Fruit fly (Drosophila melanogaster) whole organism, embryonic: Measurements from ENCODE around the gene CG16734.

ENCODE experiments used
- ATbp ChIP-seq: fragments of 200-800 bp; sonication (Bioruptor generic); optimal IDR thresholded peaks from 2 replicates; lab custom pipeline; 2017; ENCODE audit warnings: missing biosample characterization, mild to moderate bottlenecking, missing genetic modification characterization, missing genetic modification reagents
- Atf-2 ChIP-seq: fragments of 200-800 bp; sonication (Bioruptor generic); optimal IDR thresholded peaks from 2 replicates; lab custom pipeline; 2016; ENCODE audit warnings: missing biosample characterization, missing genetic modification characterization
- CG10366 ChIP-seq: fragments of 200-800 bp; sonication (Bioruptor generic); IDR thresholded peaks from 2 replicates; pipeline ENCODE4 v1.3.6; 2022; ENCODE audit warnings: missing biosample characterization, missing genetic modification characterization
- CG11085 ChIP-seq: fragments of 200-800 bp; sonication (Bioruptor generic); IDR thresholded peaks from 2 replicates; pipeline ENCODE4 v1.3.6; 2022; ENCODE audit warnings: missing biosample characterization, missing genetic modification characterization
- CG11696 ChIP-seq: fragments of 200-800 bp; sonication (Bioruptor generic); IDR thresholded peaks from 2 replicates; pipeline ENCODE4 v1.3.6; 2022; ENCODE audit warnings: missing biosample characterization, missing genetic modification characterization
- CG13424 ChIP-seq: fragments of 200-800 bp; sonication (Bioruptor generic); optimal IDR thresholded peaks from 2 replicates; lab custom pipeline; 2019; ENCODE audit warnings: missing biosample characterization, mild to moderate bottlenecking, missing genetic modification characterization, moderate library complexity
- CG15601 ChIP-seq: fragments of 200-800 bp; sonication (Bioruptor generic); optimal IDR thresholded peaks from 3 replicates; lab custom pipeline; 2019; ENCODE audit warnings: missing biosample characterization, mild to moderate bottlenecking, missing genetic modification characterization, moderate library complexity
- CG17568 ChIP-seq: fragments of 200-800 bp; sonication (Bioruptor generic); optimal IDR thresholded peaks from 2 replicates; lab custom pipeline; 2018; ENCODE audit warnings: missing biosample characterization, mild to moderate bottlenecking, missing genetic modification characterization, moderate library complexity
- CG2129 ChIP-seq: fragments of 200-800 bp; sonication (Bioruptor generic); IDR thresholded peaks from 2 replicates; pipeline ENCODE4 v1.3.6; 2022; ENCODE audit warnings: missing biosample characterization, missing genetic modification characterization; ENCODE audit not compliant: partially characterized antibody
- CG32532 ChIP-seq: fragments of 200-800 bp; sonication (Bioruptor generic); IDR thresholded peaks from 2 replicates; pipeline ENCODE4 v1.3.6; 2022; ENCODE audit warnings: missing biosample characterization, missing genetic modification characterization
- CG4328 ChIP-seq: fragments of 200-800 bp; sonication (Bioruptor generic); optimal IDR thresholded peaks from 3 replicates; lab custom pipeline; 2017; ENCODE audit warnings: missing biosample characterization, missing genetic modification reagents, missing genetic modification characterization
- CG4424 ChIP-seq: fragments of 200-800 bp; sonication (Bioruptor generic); optimal IDR thresholded peaks from 3 replicates; lab custom pipeline; 2016; ENCODE audit warnings: missing biosample characterization, missing genetic modification characterization
- CG7839 ChIP-seq: fragments of 200-800 bp; sonication (Bioruptor generic); optimal IDR thresholded peaks from 3 replicates; lab custom pipeline; 2018; ENCODE audit warnings: missing biosample characterization, mild to moderate bottlenecking, missing genetic modification characterization, moderate library complexity
- CG7963 ChIP-seq: fragments of 200-800 bp; sonication (Bioruptor generic); IDR thresholded peaks from 3 replicates; pipeline ENCODE4 v1.3.6; 2022; ENCODE audit warnings: missing biosample characterization, missing genetic modification characterization; ENCODE audit not compliant: partially characterized antibody
- CG8388 ChIP-seq: fragments of 200-800 bp; sonication (Bioruptor generic); optimal IDR thresholded peaks from 2 replicates; lab custom pipeline; 2019; ENCODE audit warnings: missing biosample characterization, mild to moderate bottlenecking, missing genetic modification characterization, moderate library complexity
- D ChIP-seq, 2 experiments: fragments of 200-800 bp in 1 of 2; fragments of >200 bp in 1 of 2; sonication (Bioruptor generic) in 1 of 2; optimal IDR thresholded peaks; 2 replicates in 1 of 2; 3 replicates in 1 of 2; lab custom pipeline; 2017; ENCODE audit warnings: mild to moderate bottlenecking in 1 of 2, missing biosample characterization in 1 of 2, missing genetic modification characterization in 1 of 2, missing genetic modification reagents in 1 of 2
- Dbx ChIP-seq: fragments of 200-800 bp; sonication (Bioruptor generic); IDR thresholded peaks from 3 replicates; pipeline ENCODE4 v1.3.6; 2022; ENCODE audit warnings: missing biosample characterization, missing genetic modification characterization
- Deaf1 ChIP-seq: fragments of 200-800 bp; optimal IDR thresholded peaks from 3 replicates; lab custom pipeline; 2019; ENCODE audit warnings: missing biosample characterization, mild to moderate bottlenecking, missing genetic modification characterization, moderate library complexity
- Dip2 ChIP-seq: fragments of 200-800 bp; sonication (Bioruptor generic); IDR thresholded peaks from 2 replicates; pipeline ENCODE4 v1.3.6; 2022; ENCODE audit warnings: missing biosample characterization, missing genetic modification characterization
- Fer3 ChIP-seq: fragments of 200-800 bp; sonication (Bioruptor generic); optimal IDR thresholded peaks from 2 replicates; lab custom pipeline; 2018; ENCODE audit warnings: missing biosample characterization, mild to moderate bottlenecking, missing genetic modification characterization, moderate library complexity
- GATAe ChIP-seq: fragments of 200-800 bp; sonication (Bioruptor generic); conservative IDR thresholded peaks from 2 replicates; pipeline ENCODE4 v1.3.6; 2022; ENCODE audit warnings: missing biosample characterization, missing genetic modification characterization
- H2.0 ChIP-seq: fragments of 200-800 bp; sonication (Bioruptor generic); IDR thresholded peaks from 2 replicates; pipeline ENCODE4 v1.3.6; 2022; ENCODE audit warnings: missing biosample characterization, missing genetic modification characterization
- HLH3B ChIP-seq: fragments of 200-800 bp; sonication (Bioruptor generic); IDR thresholded peaks from 2 replicates; pipeline ENCODE4 v1.3.6; 2022; ENCODE audit warnings: missing biosample characterization, missing genetic modification characterization
- HLH54F ChIP-seq: fragments of 200-800 bp; sonication (Bioruptor generic); optimal IDR thresholded peaks from 3 replicates; lab custom pipeline; 2016; ENCODE audit warnings: missing biosample characterization, missing genetic modification characterization
- HmgD ChIP-seq: fragments of 200-800 bp; sonication (Bioruptor generic); optimal IDR thresholded peaks from 3 replicates; lab custom pipeline; 2016; ENCODE audit warnings: missing biosample characterization, missing genetic modification characterization
- Hsf ChIP-seq: fragments of 200-800 bp; sonication (Bioruptor generic); optimal IDR thresholded peaks from 3 replicates; lab custom pipeline; 2016; ENCODE audit warnings: missing biosample characterization, missing genetic modification characterization
- Scr ChIP-seq: fragments of 200-800 bp; sonication (Bioruptor generic); IDR thresholded peaks from 2 replicates; pipeline ENCODE4 v1.3.6; 2022; ENCODE audit warnings: missing biosample characterization, missing genetic modification characterization; ENCODE audit not compliant: partially characterized antibody
- Six4 ChIP-seq: fragments of 200-800 bp; sonication (Bioruptor generic); optimal IDR thresholded peaks from 2 replicates; lab custom pipeline; 2016; ENCODE audit warnings: missing biosample characterization, missing genetic modification characterization
- Sox102F ChIP-seq: fragments of 200-800 bp; sonication (Bioruptor generic); optimal IDR thresholded peaks from 2 replicates; lab custom pipeline; 2018; ENCODE audit warnings: missing biosample characterization, mild to moderate bottlenecking, missing genetic modification characterization, moderate library complexity
- Tbp ChIP-seq: fragments of >200 bp; optimal IDR thresholded peaks from 2 replicates; lab custom pipeline; 2018; ENCODE audit warnings: missing biosample characterization, missing genetic modification characterization
- az2 ChIP-seq: fragments of 200-800 bp; sonication (Bioruptor generic); optimal IDR thresholded peaks from 3 replicates; lab custom pipeline; 2016; ENCODE audit warnings: missing biosample characterization, missing genetic modification characterization
- bowl ChIP-seq: fragments of 200-800 bp; sonication (Bioruptor generic); IDR thresholded peaks from 2 replicates; pipeline ENCODE4 v1.3.6; 2022; ENCODE audit warnings: missing biosample characterization, missing genetic modification characterization
- cg ChIP-seq: fragments of 200-800 bp; sonication (Bioruptor generic); optimal IDR thresholded peaks from 3 replicates; lab custom pipeline; 2019; ENCODE audit warnings: missing biosample characterization, mild to moderate bottlenecking, missing genetic modification characterization, moderate library complexity
- dati ChIP-seq: fragments of 200-800 bp; sonication (Bioruptor generic); IDR thresholded peaks from 2 replicates; pipeline ENCODE4 v1.3.6; 2022; ENCODE audit warnings: missing biosample characterization, missing genetic modification characterization
- disco-r ChIP-seq: fragments of 200-800 bp; sonication (Bioruptor generic); optimal IDR thresholded peaks from 2 replicates; lab custom pipeline; 2016; ENCODE audit warnings: missing biosample characterization, missing genetic modification characterization
- en ChIP-seq: fragments of 200-800 bp; sonication (Bioruptor generic); optimal IDR thresholded peaks from 2 replicates; lab custom pipeline; 2016; ENCODE audit warnings: missing biosample characterization, missing genetic modification characterization
- eve ChIP-seq, 2 experiments: fragments of >200 bp; optimal IDR thresholded peaks; 2 replicates each; lab custom pipeline; 2017; ENCODE audit warnings: missing biosample characterization in 2 of 2, missing genetic modification characterization in 2 of 2
- hbn ChIP-seq: fragments of 200-800 bp; sonication (Bioruptor generic); IDR thresholded peaks from 2 replicates; pipeline ENCODE4 v1.3.6; 2022; ENCODE audit warnings: missing biosample characterization, missing genetic modification characterization; ENCODE audit not compliant: partially characterized antibody
- insv ChIP-seq, 2 experiments: fragments of 200-800 bp; sonication (Bioruptor generic); optimal IDR thresholded peaks; 3 replicates each; lab custom pipeline; 2016 to 2018; ENCODE audit warnings: missing biosample characterization in 2 of 2, missing genetic modification characterization in 2 of 2
- odd ChIP-seq: fragments of 200-800 bp; sonication (Bioruptor generic); optimal IDR thresholded peaks from 2 replicates; lab custom pipeline; 2017; ENCODE audit warnings: missing biosample characterization, mild to moderate bottlenecking, missing genetic modification characterization
- onecut ChIP-seq: fragments of 200-800 bp; sonication (Bioruptor generic); IDR thresholded peaks from 2 replicates; pipeline ENCODE4 v1.3.6; 2022; ENCODE audit warnings: missing biosample characterization, missing genetic modification characterization
- sc ChIP-seq, 3 experiments: fragments of >200 bp in 2 of 3; fragments of 200-800 bp in 1 of 3; sonication (Bioruptor generic) in 1 of 3; optimal IDR thresholded peaks; 2 replicates in 2 of 3; 3 replicates in 1 of 3; lab custom pipeline; 2017; ENCODE audit warnings: mild to moderate bottlenecking in 1 of 3, missing biosample characterization in 1 of 3, missing genetic modification characterization in 1 of 3, missing genetic modification reagents in 1 of 3
- sisA ChIP-seq: fragments of 200-800 bp; sonication (Bioruptor generic); IDR thresholded peaks from 2 replicates; pipeline ENCODE4 v1.3.6; 2022; ENCODE audit warnings: missing biosample characterization, missing genetic modification characterization
- stc ChIP-seq: fragments of 200-800 bp; sonication (Bioruptor generic); IDR thresholded peaks from 2 replicates; pipeline ENCODE4 v1.3.6; 2022; ENCODE audit warnings: missing biosample characterization, missing genetic modification characterization
- sug ChIP-seq: fragments of 200-800 bp; optimal IDR thresholded peaks from 2 replicates; lab custom pipeline; 2019; ENCODE audit warnings: missing biosample characterization, mild to moderate bottlenecking, missing genetic modification characterization, moderate library complexity
- tio ChIP-seq: fragments of 200-800 bp; sonication (Bioruptor generic); optimal IDR thresholded peaks from 2 replicates; lab custom pipeline; 2017; ENCODE audit warnings: missing biosample characterization, missing genetic modification characterization, inconsistent platforms
- toy ChIP-seq: fragments of 200-800 bp; sonication (Bioruptor generic); IDR thresholded peaks from 2 replicates; pipeline ENCODE4 v1.3.6; 2022; ENCODE audit warnings: missing biosample characterization, missing genetic modification characterization
- zen ChIP-seq: fragments of 200-800 bp; sonication (Bioruptor generic); optimal IDR thresholded peaks from 3 replicates; lab custom pipeline; 2018; ENCODE audit warnings: missing biosample characterization, mild to moderate bottlenecking, missing genetic modification characterization, moderate library complexity

Gene CG16734

dm6 chr3R:9237268-9238091, 17.4 kb upstream of the CG16734 start, which contains the start of gene pum (continued):
- TF ChIP-seq Sox102F (GFP tag; lab: Kevin White, UChicago) (no peak), CG8388 (GFP tag; lab: Kevin White, UChicago) (peak; percentile 24), ATbp (no peak), D (optimal IDR thresholded peaks at IDR 0.05; lab: Kevin White, UChicago) (no peak), D (GFP tag; optimal IDR thresholded peaks at IDR 0.05; lab: Kevin White, UChicago) (no peak), CG7839 (tag; lab: Kevin White, UChicago) (peak; percentile 67), zen (tag; lab: Kevin White, UChicago) (peak; percentile 59), onecut (GFP tag; lab: Robert Waterston, UW) (peak; percentile 69; the same call in 1 of the 2 replicates), CG4424 (GFP tag; lab: Kevin White, UChicago) (no peak), toy (no peak), HmgD (GFP tag; lab: Kevin White, UChicago) (no peak), stc (GFP tag; lab: Robert Waterston, UW) (no peak), en (no peak), HLH54F (no peak), GATAe (GFP tag; lab: Robert Waterston, UW) (no peak), Hsf (no peak), CG11696 (GFP tag; lab: Robert Waterston, UW) (no peak), az2 (GFP tag; lab: Kevin White, UChicago) (peak; percentile 47), CG10366 (GFP tag; lab: Robert Waterston, UW) (no peak), Fer3 (tag; lab: Kevin White, UChicago) (peak; percentile 47), odd (GFP tag; lab: Kevin White, UChicago) (no peak), CG17568 (GFP tag; lab: Kevin White, UChicago) (peak; percentile 77), CG11085 (GFP tag; lab: Robert Waterston, UW) (0 out of 2 replicates have a peak, but pooled peaks have one; percentile 6), hbn (GFP tag; lab: Robert Waterston, UW) (peak; percentile 1; the same call in 1 of the 2 replicates), Dip2 (GFP tag; lab: Robert Waterston, UW) (no peak), CG32532 (GFP tag; lab: Robert Waterston, UW) (peak; percentile 65), sisA (peak; percentile 39; the same call in 1 of the 2 replicates), insv (GFP tag; optimal IDR thresholded peaks at IDR 0.05; lab: Kevin White, UChicago) (no peak), sug (peak; percentile 45), CG7963 (no peak), tio (GFP tag; lab: Kevin White, UChicago) (no peak), Tbp (GFP tag; lab: Kevin White, UChicago) (no peak), cg (peak; percentile 95), Scr (GFP tag; lab: Robert Waterston, UW) (no peak; the same call in 1 of the 2 replicates), CG2129 (GFP tag; lab: Robert Waterston, UW) (no peak), sc (optimal IDR thresholded peaks at IDR 0.05; lab: Kevin White, UChicago) (no peak), sc (GFP tag; optimal IDR thresholded peaks at IDR 0.05; lab: Kevin White, UChicago) (no peak), CG4328 (no peak), Atf-2 (GFP tag; lab: Kevin White, UChicago) (no peak), H2.0 (peak; percentile 64), bowl (no peak), CG15601 (tag; lab: Kevin White, UChicago) (no peak), Dbx (GFP tag; lab: Robert Waterston, UW) (no peak), CG13424 (tag; lab: Kevin White, UChicago) (peak; percentile 32), Six4 (GFP tag; lab: Kevin White, UChicago) (peak; percentile 30), Deaf1 (peak; percentile 36), eve (GFP tag; optimal IDR thresholded peaks at IDR 0.05; lab: Kevin White, UChicago) (no peak), disco-r (no peak), HLH3B (peak; percentile 30; the same call in 1 of the 2 replicates), dati (GFP tag; lab: Robert Waterston, UW) (no peak)
